Worm (Caenorhabditis elegans) whole organism, L2 larva: ENCODE data around the gene tin-9.1.

Experiments
- R02D3.7 ChIP-seq: fragments of 150-350 bp; optimal IDR thresholded peaks from 2 replicates; lab custom pipeline; 2014; ENCODE audit warnings: missing biosample characterization, missing genetic modification characterization
- egl-27 ChIP-seq: sonication (generic microtip); optimal IDR thresholded peaks from 3 replicates; lab custom pipeline; 2017; ENCODE audit warnings: missing biosample characterization, missing genetic modification reagents, missing genetic modification characterization
- mab-5 ChIP-seq: fragments of 150-350 bp; optimal IDR thresholded peaks from 2 replicates; lab custom pipeline; 2014; ENCODE audit warnings: missing biosample characterization, missing genetic modification characterization
- nhr-237 ChIP-seq: fragments of 150-350 bp; optimal IDR thresholded peaks from 2 replicates; lab custom pipeline; 2014; ENCODE audit warnings: missing biosample characterization, missing genetic modification characterization
- nhr-6 ChIP-seq: fragments of 150-350 bp; optimal IDR thresholded peaks from 2 replicates; lab custom pipeline; 2014; ENCODE audit warnings: missing biosample characterization, missing genetic modification characterization
- skn-1 ChIP-seq: sonication (generic microtip); optimal IDR thresholded peaks from 2 replicates; lab custom pipeline; 2017; ENCODE audit warnings: missing biosample characterization, missing genetic modification characterization
- zag-1 ChIP-seq: fragments of 150-350 bp; optimal IDR thresholded peaks from 2 replicates; lab custom pipeline; 2014; ENCODE audit warnings: missing biosample characterization, missing genetic modification characterization
- ztf-1 ChIP-seq: fragments of 200-800 bp; sonication (Bioruptor generic); conservative IDR thresholded peaks from 2 replicates; pipeline ENCODE4 v1.3.6; 2022; ENCODE audit warnings: missing genetic modification characterization, missing compliant biosample characterization
- ztf-11 ChIP-seq: sonication (generic microtip); optimal IDR thresholded peaks from 2 replicates; lab custom pipeline; 2017; ENCODE audit warnings: missing biosample characterization, missing genetic modification characterization
- ztf-4 ChIP-seq: fragments of 150-350 bp; optimal IDR thresholded peaks from 2 replicates; lab custom pipeline; 2014; ENCODE audit warnings: missing biosample characterization, missing genetic modification characterization

DNA sequence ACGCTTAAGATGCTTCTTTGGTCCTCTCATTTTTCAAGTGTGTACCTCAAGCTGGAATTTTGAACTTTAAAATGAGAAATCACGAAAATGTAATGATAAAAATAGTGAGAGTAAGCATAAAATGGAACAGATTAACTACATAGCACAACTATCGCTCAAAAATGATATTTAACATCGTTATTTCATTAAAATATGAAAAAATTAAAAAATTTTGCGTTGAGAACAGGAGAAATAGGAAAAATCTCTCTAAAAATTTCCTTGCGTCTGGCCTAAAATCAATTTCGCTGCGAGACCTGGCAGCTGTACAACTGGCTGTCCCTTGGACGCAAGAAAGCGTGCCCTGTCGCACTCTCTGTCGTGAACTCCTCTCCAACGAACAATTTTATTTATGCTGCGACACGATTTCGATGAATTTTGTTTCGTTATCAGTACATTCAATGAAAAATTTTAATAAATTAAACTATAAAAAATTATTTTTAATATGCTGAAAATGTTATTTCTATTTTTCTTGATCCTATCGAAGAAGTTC lies 40.3 kb upstream of the tin-9.1 start, which contains the start of gene rps-4:
- TF ChIP-seq ztf-4 = peak; percentile 41
- peak; percentile 63 for TF ChIP-seq egl-27
- no peak for TF ChIP-seq ztf-1 (GFP tag; lab: Robert Waterston, UW)
- peak; percentile 66 for TF ChIP-seq nhr-6 (tag; lab: Kevin White, UChicago)
- TF ChIP-seq zag-1 = peak; percentile 59
- TF ChIP-seq nhr-237 = no peak
- peak; percentile 79 for TF ChIP-seq mab-5 (tag; lab: Kevin White, UChicago)
- peak; percentile 36 for TF ChIP-seq R02D3.7
- no peak for TF ChIP-seq ztf-11
- peak; percentile 17 for TF ChIP-seq skn-1 (tag; lab: Kevin White, UChicago)
